Fruit fly (Drosophila melanogaster): ENCODE measurements around the gene kin17.

kin17 gene

DNA sequence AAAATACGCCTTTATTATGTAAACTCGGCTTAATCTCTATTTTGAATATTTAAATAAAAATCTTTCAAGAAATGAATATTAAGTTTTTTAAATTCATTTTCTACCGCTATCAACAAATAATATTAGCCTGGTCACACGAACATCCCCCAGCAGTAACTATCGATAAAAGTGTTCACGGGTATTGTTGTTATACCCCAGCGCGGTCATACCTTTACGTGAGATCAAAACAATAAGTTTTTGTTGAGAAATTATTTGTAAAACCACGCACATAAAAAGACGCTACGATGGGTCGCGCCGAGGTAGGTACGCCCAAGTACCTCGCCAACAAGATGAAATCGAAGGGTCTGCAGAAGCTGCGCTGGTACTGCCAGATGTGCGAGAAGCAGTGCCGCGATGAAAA, at the start of gene kin17:
Gene kin17, plus strand, starts transcription at position 195 of the 400 bp plus-strand sequence.
- no peak for TF ChIP-seq CG8478 (optimal IDR thresholded peaks at IDR 0.05)
- TF ChIP-seq CTCF (optimal IDR thresholded peaks at IDR 0.05) = no peak

DNA sequence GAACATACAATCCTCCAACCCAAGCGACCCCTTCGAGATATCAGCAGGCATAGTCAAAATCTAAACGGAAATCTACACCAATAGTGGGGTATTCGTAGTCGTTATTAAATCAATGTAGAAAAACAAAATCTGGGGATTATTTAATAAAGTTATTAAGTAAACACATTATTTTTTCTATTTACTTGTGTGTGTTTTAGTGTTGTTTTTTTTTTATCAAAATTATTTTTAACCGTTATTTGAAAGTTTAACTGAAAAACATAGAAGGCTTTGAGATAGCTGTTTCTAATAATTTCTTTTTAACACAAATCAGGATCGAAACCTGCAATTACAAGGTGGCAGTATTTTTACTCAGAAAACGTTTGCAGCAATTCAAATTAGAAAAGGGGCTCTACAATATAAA, 47.3 kb upstream of the kin17 start, which contains the start of gene polo:
Gene polo, plus strand, starts transcription at position 301 of the 400 bp plus-strand sequence.
- no peak for TF ChIP-seq CTCF (optimal IDR thresholded peaks at IDR 0.05)
- no peak for TF ChIP-seq CG8478 (optimal IDR thresholded peaks at IDR 0.05)

DNA sequence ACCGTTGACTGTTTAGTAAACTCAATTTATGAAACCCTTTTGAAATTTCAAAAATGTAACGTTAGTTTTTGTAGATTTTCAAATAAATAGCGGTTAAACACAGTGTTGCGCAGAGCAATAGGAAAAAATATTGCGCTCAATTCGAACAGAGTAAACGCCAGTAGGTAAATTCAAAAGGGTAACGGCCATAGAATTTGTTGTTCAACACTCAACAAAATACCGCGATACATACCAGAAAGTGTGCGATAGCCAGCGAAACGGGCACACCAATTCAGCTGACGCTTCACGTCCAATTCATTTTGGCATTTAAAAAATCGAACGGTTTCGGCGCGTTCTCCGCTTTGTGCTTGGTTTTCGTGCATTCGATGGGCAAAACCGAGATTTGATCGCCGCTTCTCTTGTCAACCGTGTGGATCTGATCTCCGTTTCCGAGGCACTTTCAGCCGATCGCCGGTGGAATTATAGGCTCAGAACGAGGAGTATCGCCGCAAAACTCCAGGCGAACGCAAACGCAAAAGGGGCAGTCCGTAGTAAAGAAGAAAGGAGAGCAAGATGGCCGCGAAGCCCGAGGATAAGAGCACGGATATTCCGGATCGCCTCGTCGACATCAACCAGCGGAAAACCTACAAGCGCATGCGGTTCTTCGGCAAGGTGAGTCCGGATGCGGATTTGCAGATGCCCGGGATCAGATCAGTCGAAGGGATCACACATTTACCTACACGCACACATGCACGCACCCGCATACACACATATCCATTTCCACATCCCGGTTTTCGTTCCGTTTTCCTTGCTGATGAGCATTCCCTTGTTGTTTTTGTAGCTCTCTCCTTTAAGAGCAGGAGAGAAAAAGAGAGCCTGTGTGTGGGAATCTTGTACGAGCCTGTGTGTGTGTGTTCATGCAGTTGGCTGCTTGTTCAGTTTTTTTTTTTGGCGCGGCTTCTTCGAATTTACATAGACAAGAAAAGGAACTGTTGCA, 46.6 kb upstream of the kin17 start:
- TF ChIP-seq CTCF (optimal IDR thresholded peaks at IDR 0.05) (peak; percentile 38 to 43), CG8478 (optimal IDR thresholded peaks at IDR 0.05) (no peak)

dm6 chr3L:20313469-20313868, 43.1 kb upstream of the kin17 start, which contains the start of gene alphaSnap:
alphaSnap (plus strand) TSS chr3L:20313632.
- TF ChIP-seq CG8478 (optimal IDR thresholded peaks at IDR 0.05) (no peak), CTCF (optimal IDR thresholded peaks at IDR 0.05) (peak; percentile 54 to 59)

DNA sequence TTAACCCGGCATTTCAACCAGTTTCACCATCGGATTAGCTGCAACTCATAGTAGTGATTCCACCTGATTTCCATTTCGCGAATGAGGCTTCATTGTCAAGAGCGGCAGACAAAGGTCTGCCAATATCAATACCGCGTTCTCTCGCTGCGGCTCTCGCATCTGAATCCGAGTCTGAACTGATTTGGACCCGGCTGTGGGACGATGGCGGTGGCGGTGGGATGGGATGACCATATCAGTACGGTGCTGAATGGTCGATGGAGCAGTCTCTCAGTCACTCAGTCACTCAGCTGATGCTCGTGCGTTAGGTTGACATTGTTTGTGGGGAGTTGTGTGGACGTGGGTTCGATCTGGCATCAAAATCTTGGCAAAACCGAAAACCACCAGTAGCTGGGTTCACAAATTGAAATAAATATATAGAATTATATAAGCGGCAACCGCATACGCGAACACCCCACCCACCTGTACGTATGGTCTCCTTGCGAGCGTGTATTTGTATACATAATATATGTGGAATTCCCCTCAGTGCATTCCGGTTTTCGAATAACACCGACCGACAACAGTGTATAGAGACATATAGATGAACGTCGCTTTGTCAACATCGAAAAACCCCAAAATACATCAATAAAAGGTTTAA, 39.5 kb upstream of the kin17 start, which contains the start of gene Spn77Ba:
Gene Spn77Ba, plus strand, starts transcription at position 235 of the 634 bp plus-strand sequence.
- TF ChIP-seq CTCF (optimal IDR thresholded peaks at IDR 0.05) (no peak), CG8478 (optimal IDR thresholded peaks at IDR 0.05) (no peak)

DNA sequence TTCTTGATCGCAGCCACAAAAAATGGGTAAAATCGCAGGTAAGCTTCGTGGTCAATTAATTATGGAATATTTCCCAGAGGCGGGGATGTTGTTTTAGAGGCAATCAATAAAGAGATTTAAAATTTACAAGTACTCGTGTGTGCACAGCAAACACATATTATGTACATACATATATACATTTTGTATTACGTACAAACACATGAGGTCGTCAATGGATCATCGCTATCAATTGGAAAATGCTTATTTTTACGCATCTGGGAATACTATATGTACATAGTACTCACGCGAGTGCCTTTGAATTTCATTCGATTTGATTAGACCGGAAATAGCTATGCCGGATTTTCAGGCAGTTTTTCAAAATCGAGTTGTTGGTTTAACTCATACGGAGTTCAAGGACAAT, 38.9 kb upstream of the kin17 start:
- TF ChIP-seq CG8478 (optimal IDR thresholded peaks at IDR 0.05) (no peak), CTCF (optimal IDR thresholded peaks at IDR 0.05) (no peak)

- TF ChIP-seq CG8478 (optimal IDR thresholded peaks at IDR 0.05) = no peak
- TF ChIP-seq CTCF (optimal IDR thresholded peaks at IDR 0.05) = peak; percentile 50 to 78
These were observed 36.6 kb upstream of the kin17 start for dm6 chr3L:20320044-20320443.

DNA sequence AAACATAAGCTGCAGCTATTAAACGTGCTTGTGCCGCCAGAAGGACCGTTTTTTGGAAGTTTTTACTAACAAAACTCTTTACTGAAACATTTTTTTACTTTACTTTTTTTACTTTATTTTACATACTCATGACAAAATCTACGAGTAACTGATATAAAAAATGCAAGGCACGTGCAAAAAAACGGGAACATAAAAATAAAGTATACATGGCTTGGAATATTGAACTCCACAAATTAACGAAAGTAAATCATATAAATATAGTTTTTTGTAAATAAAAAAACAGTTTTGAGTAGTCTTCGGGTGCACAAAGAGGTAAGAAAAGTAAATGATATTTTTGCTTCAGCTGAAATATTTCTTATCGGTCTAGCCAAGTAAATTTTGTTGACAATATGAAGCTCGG, 36.0 kb upstream of the kin17 start, which contains the start of gene Spn77Bb:
Gene Spn77Bb, plus strand, starts transcription at position 301 of the 400 bp plus-strand sequence.
- TF ChIP-seq CTCF (optimal IDR thresholded peaks at IDR 0.05) (no peak), CG8478 (optimal IDR thresholded peaks at IDR 0.05) (no peak)

DNA sequence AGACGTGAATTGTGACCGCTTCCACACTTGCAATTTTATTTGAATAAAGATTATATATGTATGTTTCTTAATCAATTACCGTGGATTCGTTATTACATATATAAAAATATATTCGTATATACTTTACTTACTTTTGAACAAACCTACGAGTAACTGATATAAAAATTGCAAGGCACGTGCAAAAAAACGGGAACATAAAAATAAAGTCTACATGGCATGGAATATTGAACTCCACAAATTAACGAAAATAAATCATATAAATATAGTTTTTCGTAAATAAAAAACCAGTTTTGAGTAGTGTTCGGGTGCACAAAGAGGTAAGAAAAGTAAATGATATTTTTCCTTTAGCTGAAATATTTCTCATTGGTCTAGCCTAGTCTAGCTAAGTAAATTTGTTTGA, 14.3 kb upstream of the kin17 start, which contains the start of gene Spn77Bc:
Gene Spn77Bc, plus strand, starts transcription at position 301 of the 400 bp plus-strand sequence.
- TF ChIP-seq CTCF (optimal IDR thresholded peaks at IDR 0.05) (no peak), CG8478 (optimal IDR thresholded peaks at IDR 0.05) (no peak)

- no peak for TF ChIP-seq CG8478 (optimal IDR thresholded peaks at IDR 0.05)
- TF ChIP-seq CTCF (optimal IDR thresholded peaks at IDR 0.05) = no peak
These were observed 8.6 kb upstream of the kin17 start, which contains the start of the genes Rbbp5 and eRF1 for dm6 chr3L:20347762-20348580. Rbbp5 (minus strand) TSS chr3L:20347942. eRF1 (plus strand) TSS chr3L:20348355.

- no peak for TF ChIP-seq CG8478 (optimal IDR thresholded peaks at IDR 0.05)
- TF ChIP-seq CTCF (optimal IDR thresholded peaks at IDR 0.05) = no peak
These were observed 8.0 kb upstream of the kin17 start for dm6 chr3L:20348581-20349093.

- no peak for TF ChIP-seq CTCF (optimal IDR thresholded peaks at IDR 0.05)
- TF ChIP-seq CG8478 (optimal IDR thresholded peaks at IDR 0.05) = no peak
These were observed 7.2 kb upstream of the kin17 start for dm6 chr3L:20349333-20349924.

- TF ChIP-seq CG8478 (optimal IDR thresholded peaks at IDR 0.05) (no peak), CTCF (optimal IDR thresholded peaks at IDR 0.05) (no peak)
These were observed 3.5 kb upstream of the kin17 start, which contains the start of gene CG5618 for dm6 chr3L:20353149-20353548. CG5618 (plus strand) TSS chr3L:20353449.

Data from S2 (cell line).